Worm (Caenorhabditis elegans) whole organism, L2 larva: ENCODE measurements around the gene Y7A5A.6.

Experiments
- F13H6.1 ChIP-seq: sonication (generic microtip); optimal IDR thresholded peaks from 2 replicates; lab custom pipeline; 2016; ENCODE audit warnings: missing genetic modification characterization, missing compliant biosample characterization
- R02D3.7 ChIP-seq: fragments of 150-350 bp; optimal IDR thresholded peaks from 2 replicates; lab custom pipeline; 2014; ENCODE audit warnings: missing biosample characterization, missing genetic modification characterization
- Y55F3AM.14 ChIP-seq: fragments of 200-800 bp; sonication (Bioruptor generic); optimal IDR thresholded peaks from 2 replicates; lab custom pipeline; 2018; ENCODE audit warnings: mild to moderate bottlenecking, missing genetic modification characterization, missing compliant biosample characterization
- ZK546.5 ChIP-seq: sonication (generic microtip); optimal IDR thresholded peaks from 2 replicates; lab custom pipeline; 2017; ENCODE audit warnings: missing biosample characterization, missing genetic modification characterization
- alr-1 ChIP-seq: fragments of 150-350 bp; optimal IDR thresholded peaks from 2 replicates; lab custom pipeline; 2014; ENCODE audit warnings: missing biosample characterization, missing genetic modification characterization
- aly-2 ChIP-seq: fragments of 150-350 bp; optimal IDR thresholded peaks from 2 replicates; lab custom pipeline; 2014; ENCODE audit warnings: missing biosample characterization, missing genetic modification characterization
- ama-1 ChIP-seq: fragments of 150-350 bp; optimal IDR thresholded peaks from 2 replicates; lab custom pipeline; 2018; ENCODE audit warnings: inconsistent platforms
- blmp-1 ChIP-seq: sonication (generic microtip); optimal IDR thresholded peaks from 2 replicates; lab custom pipeline; 2017; ENCODE audit warnings: missing genetic modification characterization, mild to moderate bottlenecking, missing compliant biosample characterization, antibody characterized with exemption, moderate library complexity; ENCODE audit not compliant: insufficient read depth
- ceh-82 ChIP-seq: fragments of 150-350 bp; optimal IDR thresholded peaks from 2 replicates; lab custom pipeline; 2014; ENCODE audit warnings: missing biosample characterization, missing genetic modification characterization
- crh-2 ChIP-seq: sonication (generic microtip); optimal IDR thresholded peaks from 2 replicates; lab custom pipeline; 2017; ENCODE audit warnings: missing biosample characterization, missing genetic modification characterization
- elt-3 ChIP-seq: sonication (generic microtip); optimal IDR thresholded peaks from 2 replicates; lab custom pipeline; 2017; ENCODE audit warnings: missing biosample characterization, missing genetic modification characterization
- gmeb-1 ChIP-seq: fragments of 150-350 bp; optimal IDR thresholded peaks from 2 replicates; lab custom pipeline; 2014; ENCODE audit warnings: missing biosample characterization, missing genetic modification characterization
- lin-11 ChIP-seq: fragments of 150-350 bp; sonication (generic microtip); optimal IDR thresholded peaks from 2 replicates; lab custom pipeline; 2014; ENCODE audit warnings: missing biosample characterization, missing genetic modification characterization, inconsistent platforms, mixed read lengths
- lsy-2 ChIP-seq, 2 experiments: fragments of 150-350 bp in 1 of 2; sonication (generic microtip) in 1 of 2; optimal IDR thresholded peaks; 2 replicates each; lab custom pipeline; 2014 to 2017; ENCODE audit warnings: missing biosample characterization in 2 of 2, missing genetic modification characterization in 2 of 2
- mab-5 ChIP-seq: fragments of 150-350 bp; optimal IDR thresholded peaks from 2 replicates; lab custom pipeline; 2014; ENCODE audit warnings: missing biosample characterization, missing genetic modification characterization
- mbf-1 ChIP-seq: sonication (generic microtip); optimal IDR thresholded peaks from 2 replicates; lab custom pipeline; 2017; ENCODE audit warnings: missing biosample characterization, missing genetic modification characterization
- mdl-1 ChIP-seq, 2 experiments: fragments of 150-350 bp in 1 of 2; sonication (generic microtip) in 1 of 2; optimal IDR thresholded peaks; 2 replicates each; lab custom pipeline; 2017; ENCODE audit warnings: missing biosample characterization in 2 of 2, missing genetic modification characterization in 2 of 2
- nhr-11 ChIP-seq: fragments of 150-350 bp; optimal IDR thresholded peaks from 2 replicates; lab custom pipeline; 2014; ENCODE audit warnings: missing biosample characterization, missing genetic modification characterization
- nhr-129 ChIP-seq: fragments of 150-350 bp; optimal IDR thresholded peaks from 2 replicates; lab custom pipeline; 2014; ENCODE audit warnings: missing biosample characterization, missing genetic modification characterization
- nhr-21 ChIP-seq: fragments of 150-350 bp; optimal IDR thresholded peaks from 2 replicates; lab custom pipeline; 2014; ENCODE audit warnings: missing biosample characterization, missing genetic modification characterization
- nhr-23 ChIP-seq: fragments of 150-350 bp; optimal IDR thresholded peaks from 2 replicates; lab custom pipeline; 2014; ENCODE audit warnings: missing biosample characterization, missing genetic modification reagents, missing genetic modification characterization
- nhr-237 ChIP-seq: fragments of 150-350 bp; optimal IDR thresholded peaks from 2 replicates; lab custom pipeline; 2014; ENCODE audit warnings: missing biosample characterization, missing genetic modification characterization
- nhr-77 ChIP-seq: fragments of 150-350 bp; optimal IDR thresholded peaks from 2 replicates; lab custom pipeline; 2014; ENCODE audit warnings: missing biosample characterization, missing genetic modification characterization
- peb-1 ChIP-seq: fragments of 150-350 bp; optimal IDR thresholded peaks from 2 replicates; lab custom pipeline; 2014; ENCODE audit warnings: missing biosample characterization, missing genetic modification characterization
- sma-3 ChIP-seq: sonication (generic microtip); optimal IDR thresholded peaks from 2 replicates; lab custom pipeline; 2016; ENCODE audit warnings: missing genetic modification reagents, missing genetic modification characterization, missing compliant biosample characterization
- sma-9 ChIP-seq, 2 experiments: fragments of 150-350 bp in 1 of 2; sonication (generic microtip) in 1 of 2; optimal IDR thresholded peaks; 2 replicates each; lab custom pipeline; 2014 to 2016; ENCODE audit warnings: missing genetic modification characterization in 2 of 2, mild to moderate bottlenecking in 1 of 2, missing biosample characterization in 1 of 2, missing compliant biosample characterization in 1 of 2, missing genetic modification reagents in 1 of 2, moderate library complexity in 1 of 2
- snpc-4 ChIP-seq: fragments of 150-350 bp; optimal IDR thresholded peaks from 2 replicates; lab custom pipeline; 2014; ENCODE audit warnings: missing biosample characterization, missing genetic modification characterization
- unc-39 ChIP-seq: fragments of 150-350 bp; optimal IDR thresholded peaks from 2 replicates; lab custom pipeline; 2014; ENCODE audit warnings: missing biosample characterization, missing genetic modification characterization
- unc-62 ChIP-seq: fragments of 150-350 bp; optimal IDR thresholded peaks from 2 replicates; lab custom pipeline; 2014; ENCODE audit warnings: missing biosample characterization, missing genetic modification reagents, missing genetic modification characterization
- zag-1 ChIP-seq: fragments of 150-350 bp; optimal IDR thresholded peaks from 2 replicates; lab custom pipeline; 2014; ENCODE audit warnings: missing biosample characterization, missing genetic modification characterization
- ztf-1 ChIP-seq: fragments of 200-800 bp; sonication (Bioruptor generic); conservative IDR thresholded peaks from 2 replicates; pipeline ENCODE4 v1.3.6; 2022; ENCODE audit warnings: missing genetic modification characterization, missing compliant biosample characterization
- ztf-11 ChIP-seq: sonication (generic microtip); optimal IDR thresholded peaks from 2 replicates; lab custom pipeline; 2017; ENCODE audit warnings: missing biosample characterization, missing genetic modification characterization
- ztf-4 ChIP-seq: fragments of 150-350 bp; optimal IDR thresholded peaks from 2 replicates; lab custom pipeline; 2014; ENCODE audit warnings: missing biosample characterization, missing genetic modification characterization

Y7A5A.6 gene

ce11 chrX:15811341-15811740 is 11.8 kb upstream of the Y7A5A.6 start:
- TF ChIP-seq ztf-11 (tag; lab: Kevin White, UChicago) (no peak), nhr-11 (tag; lab: Kevin White, UChicago) (no peak), elt-3 (tag; lab: Kevin White, UChicago) (no peak), nhr-77 (tag; lab: Kevin White, UChicago) (no peak), nhr-129 (tag; lab: Kevin White, UChicago) (no peak), lin-11 (tag; lab: Kevin White, UChicago) (no peak), zag-1 (tag; lab: Kevin White, UChicago) (no peak)

- no peak for TF ChIP-seq F13H6.1 (tag; lab: Kevin White, UChicago)
- TF ChIP-seq unc-39, result no peak
- TF ChIP-seq peb-1, result no peak
- no peak for TF ChIP-seq R02D3.7
- no peak for TF ChIP-seq nhr-21 (tag; lab: Kevin White, UChicago)
- TF ChIP-seq lsy-2 (tag; optimal IDR thresholded peaks at IDR 0.05; lab: Kevin White, UChicago), result no peak
- TF ChIP-seq Y55F3AM.14 (GFP tag; lab: Kevin White, UChicago), result no peak
- no peak for TF ChIP-seq ztf-1 (GFP tag; lab: Robert Waterston, UW)
Observed at ce11 chrX:15804072-15804471, 4.6 kb upstream of the Y7A5A.6 start, which contains the start of gene Y7A5A.7. TSS of gene Y7A5A.7 (minus strand) at chrX:15804172.

ce11 chrX:15801827-15802226 is 2.3 kb upstream of the Y7A5A.6 start:
- TF ChIP-seq mdl-1 (tag; optimal IDR thresholded peaks at IDR 0.05; lab: Kevin White, UChicago) (no peak), nhr-23 (tag; lab: Kevin White, UChicago) (no peak), nhr-129 (tag; lab: Kevin White, UChicago) (no peak)
- TF ChIP-seq, all 48 proteins: peak for 0

- TF ChIP-seq snpc-4 (tag; lab: Kevin White, UChicago) (no peak), elt-3 (tag; lab: Kevin White, UChicago) (no peak), sma-3 (peak; percentile 10), nhr-21 (tag; lab: Kevin White, UChicago) (peak; percentile 59)
- TF ChIP-seq, all 48 proteins: peak for 2
Observed at ce11 chrX:15796633-15797032, 2.9 kb downstream of the Y7A5A.6 start.

ce11 chrX:15794977-15795376 is 4.5 kb downstream of the Y7A5A.6 start, which contains the start of gene Y7A5A.10:
TSS of gene Y7A5A.10 (minus strand) at chrX:15795077.
- TF ChIP-seq crh-2 (tag; lab: Kevin White, UChicago), result no peak
- no peak for TF ChIP-seq elt-3 (tag; lab: Kevin White, UChicago)
- no peak for TF ChIP-seq F13H6.1 (tag; lab: Kevin White, UChicago)
- TF ChIP-seq mab-5 (tag; lab: Kevin White, UChicago), result no peak
- no peak for TF ChIP-seq aly-2 (tag; lab: Kevin White, UChicago)
- TF ChIP-seq unc-39, result no peak
- TF ChIP-seq ztf-4 (tag; lab: Kevin White, UChicago), result no peak
- TF ChIP-seq ceh-82 (tag; lab: Kevin White, UChicago), result no peak
- TF ChIP-seq mdl-1 (tag; optimal IDR thresholded peaks at IDR 0.05; lab: Kevin White, UChicago), result no peak
- TF ChIP-seq unc-62 (GFP tag; lab: Kevin White, UChicago), result no peak
- no peak for TF ChIP-seq nhr-237 (tag; lab: Kevin White, UChicago)
- no peak for TF ChIP-seq mbf-1 (tag; lab: Kevin White, UChicago)
- no peak for TF ChIP-seq sma-3
- TF ChIP-seq ztf-1 (GFP tag; lab: Robert Waterston, UW), result no peak
- no peak for TF ChIP-seq alr-1 (tag; lab: Kevin White, UChicago)
- no peak for TF ChIP-seq sma-9 (GFP tag; optimal IDR thresholded peaks at IDR 0.05; lab: Kevin White, UChicago)
- no peak for TF ChIP-seq sma-9 (tag; optimal IDR thresholded peaks at IDR 0.05; lab: Kevin White, UChicago)
- TF ChIP-seq nhr-77 (tag; lab: Kevin White, UChicago), result no peak
- no peak for TF ChIP-seq gmeb-1 (tag; lab: Kevin White, UChicago)
- TF ChIP-seq peb-1, result no peak

ce11 chrX:15786726-15787125 is 12.8 kb downstream of the Y7A5A.6 start, which contains the start of gene Y7A5A.5:
TSS of gene Y7A5A.5 (minus strand) at chrX:15786826.
- no peak for TF ChIP-seq ama-1 (lab: Kevin White, UChicago)
- TF ChIP-seq ZK546.5 (tag; lab: Kevin White, UChicago), result no peak
- TF ChIP-seq blmp-1 (tag; lab: Kevin White, UChicago), result no peak
- no peak for TF ChIP-seq ceh-82 (tag; lab: Kevin White, UChicago)
- no peak for TF ChIP-seq nhr-11 (tag; lab: Kevin White, UChicago)
- TF ChIP-seq, all 48 proteins: peak for 0
